Worm (Caenorhabditis elegans) whole organism, L4/young adult: ENCODE results near the gene gpa-12.

Experiments used
- W03F9.2 ChIP-seq: fragments of 150-350 bp; optimal IDR thresholded peaks from 2 replicates; lab custom pipeline; 2014; ENCODE audit warnings: missing biosample characterization, missing genetic modification characterization
- dao-5 ChIP-seq: sonication (generic microtip); optimal IDR thresholded peaks from 2 replicates; lab custom pipeline; 2016; ENCODE audit warnings: missing genotype, missing genetic modification characterization, moderate library complexity, missing compliant biosample characterization
- him-1 ChIP-seq: sonication (generic microtip); optimal IDR thresholded peaks from 2 replicates; lab custom pipeline; 2016; ENCODE audit warnings: missing genotype, missing genetic modification reagents, missing genetic modification characterization, missing compliant biosample characterization

- TF ChIP-seq him-1 (tag; lab: Kevin White, UChicago) (no peak), dao-5 (tag; lab: Kevin White, UChicago) (no peak), W03F9.2 (tag; lab: Kevin White, UChicago) (no peak)
Measured at ce11 chrX:9208492-9208891, 34.9 kb upstream of the gpa-12 start.
